Worm (Caenorhabditis elegans) whole organism, L4 larva: ENCODE measurements around the gene ssq-1.
A peak's percentile ranks its signal among the peaks of the same experiment; 100 is the strongest.

Experiments
- F10B5.3 ChIP-seq: sonication (generic microtip); optimal IDR thresholded peaks from 2 replicates; lab custom pipeline; 2016; ENCODE audit warnings: mild to moderate bottlenecking, missing genetic modification characterization, missing compliant biosample characterization
- T26A8.4 ChIP-seq: fragments of 200-800 bp; sonication (Bioruptor generic); IDR thresholded peaks from 2 replicates; pipeline ENCODE4 v1.3.6; 2022; ENCODE audit warnings: missing genetic modification characterization, missing compliant biosample characterization
- Y105C5A.15 ChIP-seq: fragments of 200-800 bp; sonication (Bioruptor generic); IDR thresholded peaks from 2 replicates; pipeline ENCODE4 v1.3.6; 2022; ENCODE audit warnings: missing genetic modification characterization, missing compliant biosample characterization
- ZK546.5 ChIP-seq, 2 experiments: sonication (generic microtip); optimal IDR thresholded peaks; 2 replicates each; lab custom pipeline; 2017; ENCODE audit warnings: missing biosample characterization in 2 of 2, missing genetic modification characterization in 2 of 2
- aha-1 ChIP-seq: fragments of 150-350 bp; peaks from one replicate; lab custom pipeline; 2014; ENCODE audit warnings: missing biosample characterization, missing genetic modification characterization
- ama-1 ChIP-seq: fragments of 150-350 bp; optimal IDR thresholded peaks from 2 replicates; lab custom pipeline; 2014; ENCODE audit warnings: inconsistent platforms, mixed read lengths
- arid-1 ChIP-seq: fragments of 200-800 bp; sonication (Bioruptor generic); conservative IDR thresholded peaks from 2 replicates; pipeline ENCODE4 v1.3.6; 2022; ENCODE audit warnings: missing genetic modification reagents, missing genetic modification characterization, missing compliant biosample characterization
- ceh-28 ChIP-seq: fragments of 150-350 bp; optimal IDR thresholded peaks from 2 replicates; lab custom pipeline; 2014; ENCODE audit warnings: missing biosample characterization, missing genetic modification reagents, missing genetic modification characterization
- ces-1 ChIP-seq: fragments of 150-350 bp; sonication (generic microtip); optimal IDR thresholded peaks from 4 replicates; lab custom pipeline; 2014; ENCODE audit warnings: missing biosample characterization, missing genetic modification reagents, missing genetic modification characterization
- dmd-6 ChIP-seq: fragments of 200-800 bp; sonication (Bioruptor generic); IDR thresholded peaks from 2 replicates; pipeline ENCODE4 v1.3.6; 2022; ENCODE audit warnings: missing genetic modification reagents, missing genetic modification characterization, missing compliant biosample characterization
- dpl-1 ChIP-seq: fragments of 150-350 bp; optimal IDR thresholded peaks from 2 replicates; lab custom pipeline; 2014; ENCODE audit warnings: missing biosample characterization, missing genetic modification reagents, missing genetic modification characterization
- egl-27 ChIP-seq: sonication (generic microtip); optimal IDR thresholded peaks from 3 replicates; lab custom pipeline; 2017; ENCODE audit warnings: missing biosample characterization, missing genetic modification reagents, missing genetic modification characterization
- egl-43 ChIP-seq: fragments of 200-800 bp; sonication (Bioruptor generic); IDR thresholded peaks from 2 replicates; pipeline ENCODE4 v1.3.6; 2022; ENCODE audit warnings: missing genetic modification reagents, missing genetic modification characterization, missing compliant biosample characterization
- fkh-10 ChIP-seq: fragments of 150-350 bp; optimal IDR thresholded peaks from 2 replicates; lab custom pipeline; 2014; ENCODE audit warnings: missing biosample characterization, missing genetic modification reagents, missing genetic modification characterization
- gei-8 ChIP-seq: fragments of 200-800 bp; sonication (Bioruptor generic); optimal IDR thresholded peaks from 2 replicates; lab custom pipeline; 2018; ENCODE audit warnings: mild to moderate bottlenecking, missing genetic modification characterization, missing compliant biosample characterization
- lsy-2 ChIP-seq, 2 experiments: fragments of 150-350 bp in 1 of 2; sonication (generic microtip) in 1 of 2; optimal IDR thresholded peaks; 2 replicates each; lab custom pipeline; 2014 to 2017; ENCODE audit warnings: missing biosample characterization in 2 of 2, missing genetic modification characterization in 2 of 2
- mdl-1 ChIP-seq, 2 experiments: fragments of 150-350 bp in 1 of 2; sonication (generic microtip) in 1 of 2; optimal IDR thresholded peaks; 2 replicates each; lab custom pipeline; 2014 to 2017; ENCODE audit warnings: missing biosample characterization in 2 of 2, missing genetic modification characterization in 2 of 2
- mep-1 ChIP-seq: fragments of 150-350 bp; sonication (generic microtip); optimal IDR thresholded peaks from 3 replicates; lab custom pipeline; 2014; ENCODE audit warnings: missing biosample characterization, missing genetic modification characterization
- mes-2 ChIP-seq: sonication (generic microtip); optimal IDR thresholded peaks from 2 replicates; lab custom pipeline; 2016; ENCODE audit warnings: missing genotype, mild to moderate bottlenecking, missing genetic modification characterization, missing compliant biosample characterization; ENCODE audit not compliant: poor library complexity, severe bottlenecking
- nhr-10 ChIP-seq: fragments of 150-350 bp; optimal IDR thresholded peaks from 2 replicates; lab custom pipeline; 2014; ENCODE audit warnings: missing biosample characterization, missing genetic modification characterization
- nhr-76 ChIP-seq: fragments of 150-350 bp; optimal IDR thresholded peaks from 2 replicates; lab custom pipeline; 2014; ENCODE audit warnings: missing biosample characterization, missing genetic modification characterization
- pha-4 ChIP-seq, 2 experiments: fragments of 150-350 bp in 1 of 2; fragments of 200-800 bp in 1 of 2; sonication (Bioruptor generic) in 1 of 2; IDR thresholded peaks in 1 of 2; optimal IDR thresholded peaks in 1 of 2; 2 replicates each; pipeline versions ENCODE4 v1.3.6 to Lab custom; 2014 to 2022; ENCODE audit warnings: missing genetic modification characterization in 2 of 2, missing genetic modification reagents in 2 of 2, missing biosample characterization in 1 of 2, missing compliant biosample characterization in 1 of 2
- spr-1 ChIP-seq: sonication (generic microtip); optimal IDR thresholded peaks from 2 replicates; lab custom pipeline; 2016; ENCODE audit warnings: mild to moderate bottlenecking, missing genetic modification characterization, missing compliant biosample characterization
- zfp-3 ChIP-seq: fragments of 200-800 bp; sonication (Bioruptor generic); conservative IDR thresholded peaks from 2 replicates; pipeline ENCODE4 v1.3.6; 2022; ENCODE audit warnings: missing genetic modification reagents, missing genetic modification characterization, missing compliant biosample characterization
- zip-2 ChIP-seq: fragments of 150-350 bp; optimal IDR thresholded peaks from 2 replicates; lab custom pipeline; 2014; ENCODE audit warnings: missing biosample characterization, missing genetic modification characterization

ssq-1 gene

ce11 chrIV:9898712-9899111 lies 46.4 kb downstream of the ssq-1 start, which contains the start of gene tbc-3:
TSS of gene tbc-3 (plus strand) at chrIV:9899012.
- TF ChIP-seq Y105C5A.15, result no peak
- TF ChIP-seq ceh-28, result no peak
- no peak for TF ChIP-seq gei-8
- peak; percentile 58 for TF ChIP-seq aha-1
- 0 out of 2 replicates have a peak, but pooled peaks have one; percentile 4 for TF ChIP-seq dmd-6 (GFP tag; lab: Robert Waterston, UW)
- no peak for TF ChIP-seq ZK546.5 (tag; optimal IDR thresholded peaks at IDR 0.05; lab: Kevin White, UChicago)
- no peak for TF ChIP-seq pha-4 (GFP tag; IDR thresholded peaks at IDR 0.05; lab: Robert Waterston, UW)
- TF ChIP-seq pha-4 (tag; optimal IDR thresholded peaks at IDR 0.05; lab: Kevin White, UChicago), result no peak
- no peak for TF ChIP-seq ama-1 (lab: Kevin White, UChicago)
- no peak for TF ChIP-seq spr-1 (tag; lab: Kevin White, UChicago)
- no peak for TF ChIP-seq lsy-2 (tag; optimal IDR thresholded peaks at IDR 0.05; lab: Kevin White, UChicago)

- TF ChIP-seq zfp-3 (GFP tag; lab: Robert Waterston, UW) (no peak), ces-1 (GFP tag; lab: Kevin White, UChicago) (peak; percentile 61), dpl-1 (GFP tag; lab: Kevin White, UChicago) (no peak), arid-1 (GFP tag; lab: Robert Waterston, UW) (no peak), dmd-6 (GFP tag; lab: Robert Waterston, UW) (0 out of 2 replicates have a peak, but pooled peaks have one; percentile 5), mep-1 (tag; lab: Kevin White, UChicago) (no peak), nhr-10 (no peak), T26A8.4 (GFP tag; lab: Robert Waterston, UW) (no peak), egl-43 (GFP tag; lab: Robert Waterston, UW) (no peak), nhr-76 (tag; lab: Kevin White, UChicago) (no peak), mdl-1 (tag; optimal IDR thresholded peaks at IDR 0.05; lab: Kevin White, UChicago) (no peak), zip-2 (tag; lab: Kevin White, UChicago) (no peak), mes-2 (tag; lab: Kevin White, UChicago) (peak; percentile 65), F10B5.3 (no peak), egl-27 (tag; lab: Kevin White, UChicago) (no peak), spr-1 (tag; lab: Kevin White, UChicago) (no peak), fkh-10 (GFP tag; lab: Kevin White, UChicago) (peak; percentile 25)
- TF ChIP-seq, all 104 proteins: peak for 4
Observed at ce11 chrIV:9899227-9899626, 46.9 kb downstream of the ssq-1 start.
